Worm (Caenorhabditis elegans) whole organism, L4/young adult: Measurements from ENCODE around the gene egl-13.

Experiments
- W03F9.2 ChIP-seq: fragments of 150-350 bp; optimal IDR thresholded peaks from 2 replicates; lab custom pipeline; 2014; ENCODE audit warnings: missing biosample characterization, missing genetic modification characterization
- dao-5 ChIP-seq: sonication (generic microtip); optimal IDR thresholded peaks from 2 replicates; lab custom pipeline; 2016; ENCODE audit warnings: missing genotype, missing genetic modification characterization, moderate library complexity, missing compliant biosample characterization
- him-1 ChIP-seq: sonication (generic microtip); optimal IDR thresholded peaks from 2 replicates; lab custom pipeline; 2016; ENCODE audit warnings: missing genotype, missing genetic modification reagents, missing genetic modification characterization, missing compliant biosample characterization

DNA sequence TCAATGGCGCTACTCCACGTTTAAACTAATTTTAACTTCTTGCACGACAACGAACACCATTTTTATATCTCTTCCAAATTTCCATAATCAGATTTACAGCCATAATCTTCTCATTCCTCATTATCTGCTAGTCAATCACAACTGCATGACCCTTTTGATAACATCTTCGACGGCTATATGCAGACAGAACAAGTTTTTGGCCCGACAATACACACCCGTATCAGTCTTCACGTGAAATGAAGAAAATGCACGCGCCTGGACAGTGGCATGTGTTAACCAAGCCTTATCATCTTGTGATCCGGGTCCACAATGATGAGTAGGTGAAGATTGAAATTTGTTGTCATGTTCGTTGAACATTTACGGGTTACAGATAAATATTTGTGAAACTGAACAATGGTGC is 18.0 kb upstream of the egl-13 start:
- TF ChIP-seq him-1 (tag; lab: Kevin White, UChicago) (no peak), dao-5 (tag; lab: Kevin White, UChicago) (no peak), W03F9.2 (tag; lab: Kevin White, UChicago) (no peak)
